Fruit fly (Drosophila melanogaster): Measurements from ENCODE around the gene CG4496.
A peak's percentile ranks its signal among the peaks of the same experiment; 100 is the strongest.

CG4496 gene

DNA sequence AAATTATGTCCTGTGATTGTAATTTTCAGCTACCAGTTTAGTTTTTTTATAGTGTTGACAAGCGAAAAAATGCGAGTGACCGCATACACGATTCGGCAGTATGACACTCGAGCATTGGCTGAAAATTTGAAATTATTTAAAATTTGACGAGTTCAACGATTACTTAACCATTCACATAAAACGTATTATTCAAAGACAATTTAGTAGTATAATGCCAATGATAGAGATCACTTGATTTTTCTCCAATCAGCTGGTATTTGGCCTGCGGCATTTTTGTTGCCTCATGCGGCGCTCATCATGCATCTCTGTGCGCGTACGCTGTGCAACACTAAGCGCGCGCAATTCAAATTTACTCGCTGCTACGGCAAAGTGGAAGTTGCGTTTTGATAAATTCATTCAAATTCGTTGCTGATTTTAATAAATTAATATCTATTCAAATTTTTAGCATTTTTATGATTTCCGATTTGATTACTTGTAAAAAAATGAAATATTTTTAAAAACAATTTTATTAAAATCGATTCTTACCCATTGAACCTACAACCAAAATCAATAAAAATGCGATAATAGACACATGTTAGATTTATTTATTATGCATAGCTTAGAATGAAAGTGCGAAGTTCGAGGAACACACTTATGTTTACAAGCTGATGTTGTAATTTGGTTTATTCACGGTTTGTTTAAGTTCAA, 4.7 kb upstream of the CG4496 start, which contains the start of gene CG4497 (continued):
- peak; percentile 86 for TF ChIP-seq HLH4C (GFP tag; IDR thresholded peaks at IDR 0.05; ENCODE audit: partially characterized antibody)
- TF ChIP-seq CG11093 (GFP tag; IDR thresholded peaks at IDR 0.05) = peak; percentile 92
- TF ChIP-seq dimm (GFP tag; IDR thresholded peaks at IDR 0.05) = peak; percentile 81
- no peak for TF ChIP-seq br (optimal IDR thresholded peaks at IDR 0.05)
- TF ChIP-seq CG2199 (GFP tag; IDR thresholded peaks at IDR 0.05) = peak; percentile 66; the same call in 2 of the 3 replicates
- TF ChIP-seq pros (GFP tag; optimal IDR thresholded peaks at IDR 0.05) = no peak
- TF ChIP-seq Ada2b (GFP tag; IDR thresholded peaks at IDR 0.05) = peak; percentile 93
- TF ChIP-seq CG3065 (GFP tag; optimal IDR thresholded peaks at IDR 0.05) = peak; percentile 72
- TF ChIP-seq grn (GFP tag; optimal IDR thresholded peaks at IDR 0.05) = peak; percentile 44
- peak in 1 of 2 experiments; percentile 66 for TF ChIP-seq Dfd (GFP tag; optimal IDR thresholded peaks at IDR 0.05)
- peak; percentile 89 for TF ChIP-seq wdn (GFP tag; IDR thresholded peaks at IDR 0.05)
- TF ChIP-seq hb (GFP tag; IDR thresholded peaks at IDR 0.05; ENCODE audit: partially characterized antibody) = peak; percentile 88
- peak; percentile 36; the same call in 1 of the 2 replicates for TF ChIP-seq CG4360 (GFP tag; IDR thresholded peaks at IDR 0.05)
- TF ChIP-seq CG18619 (GFP tag; optimal IDR thresholded peaks at IDR 0.05) = peak; percentile 89
- TF ChIP-seq CG7556 (GFP tag; optimal IDR thresholded peaks at IDR 0.05) = peak; percentile 85
- TF ChIP-seq Fer2 (tag; optimal IDR thresholded peaks at IDR 0.05) = peak; percentile 81
- peak; percentile 75 for TF ChIP-seq Sry-δ (GFP tag; optimal IDR thresholded peaks at IDR 0.05)
- peak; percentile 93 for TF ChIP-seq Max (GFP tag; optimal IDR thresholded peaks at IDR 0.05)
- peak; percentile 85 for TF ChIP-seq CG16779 (GFP tag; IDR thresholded peaks at IDR 0.05)
- peak; percentile 85 for TF ChIP-seq CG15269 (tag; optimal IDR thresholded peaks at IDR 0.05)
- TF ChIP-seq bcd (GFP tag; optimal IDR thresholded peaks at IDR 0.05) = peak; percentile 91
- peak; percentile 94 to 95 for TF ChIP-seq chif (GFP tag; optimal IDR thresholded peaks at IDR 0.05)
- TF ChIP-seq Mes4 (GFP tag; optimal IDR thresholded peaks at IDR 0.05) = peak; percentile 86
- peak; percentile 44 for TF ChIP-seq odd (GFP tag; optimal IDR thresholded peaks at IDR 0.05)
- TF ChIP-seq nerfin-1 (tag; optimal IDR thresholded peaks at IDR 0.05) = peak; percentile 85
- TF ChIP-seq dm (GFP tag; optimal IDR thresholded peaks at IDR 0.05) = peak; percentile 92
- peak; percentile 97 for TF ChIP-seq CG6272 (GFP tag; IDR thresholded peaks at IDR 0.05)
- peak; percentile 91 for TF ChIP-seq ci (GFP tag; IDR thresholded peaks at IDR 0.05)
- TF ChIP-seq tap (tag; optimal IDR thresholded peaks at IDR 0.05) = peak; percentile 59
- TF ChIP-seq Hmx (GFP tag; optimal IDR thresholded peaks at IDR 0.05) = peak; percentile 81
- TF ChIP-seq CG8359 (GFP tag; optimal IDR thresholded peaks at IDR 0.05; ENCODE audit: borderline replicate concordance) = peak; percentile 35
- TF ChIP-seq zen (tag; optimal IDR thresholded peaks at IDR 0.05) = peak; percentile 91
- peak; percentile 69; the same call in 1 of the 2 replicates for TF ChIP-seq CG42726 (GFP tag; IDR thresholded peaks at IDR 0.05; ENCODE audit: partially characterized antibody)
- TF ChIP-seq pita (GFP tag; optimal IDR thresholded peaks at IDR 0.05) = no peak
- TF ChIP-seq bigmax (GFP tag; optimal IDR thresholded peaks at IDR 0.05) = no peak
- TF ChIP-seq Ravus (GFP tag; IDR thresholded peaks at IDR 0.05) = peak; percentile 75
- TF ChIP-seq sna (GFP tag; IDR thresholded peaks at IDR 0.05; ENCODE audit: partially characterized antibody) = peak; percentile 70
- TF ChIP-seq mam (GFP tag; optimal IDR thresholded peaks at IDR 0.05) = peak; percentile 97
- peak; percentile 91 for TF ChIP-seq ara (GFP tag; IDR thresholded peaks at IDR 0.05)
- peak; percentile 78 for TF ChIP-seq Sox100B (GFP tag; optimal IDR thresholded peaks at IDR 0.05)
- peak; percentile 94 for TF ChIP-seq ab (GFP tag; optimal IDR thresholded peaks at IDR 0.05)
- peak; percentile 88 for TF ChIP-seq unpg (GFP tag; optimal IDR thresholded peaks at IDR 0.05)
- peak; percentile 86 for TF ChIP-seq Six4 (GFP tag; optimal IDR thresholded peaks at IDR 0.05)
- peak; percentile 71 for TF ChIP-seq cato (GFP tag; optimal IDR thresholded peaks at IDR 0.05; ENCODE audit: borderline replicate concordance)
- peak; percentile 59 for TF ChIP-seq CG10431 (GFP tag; optimal IDR thresholded peaks at IDR 0.05)
- peak; percentile 82 for TF ChIP-seq CG17829 (tag; optimal IDR thresholded peaks at IDR 0.05)
- TF ChIP-seq chinmo (GFP tag; IDR thresholded peaks at IDR 0.05; ENCODE audit: partially characterized antibody) = no peak
- TF ChIP-seq Dad (GFP tag; optimal IDR thresholded peaks at IDR 0.05) = peak; percentile 95
- TF ChIP-seq Mrtf (GFP tag; IDR thresholded peaks at IDR 0.05) = peak; percentile 93
- peak; percentile 79 for TF ChIP-seq Dek (tag; optimal IDR thresholded peaks at IDR 0.05)

Measured in whole organism, embryonic.